Worm (Caenorhabditis elegans) whole organism, L4 larva: Measurements from ENCODE around the gene lgc-20.

ENCODE experiments used
- F37D6.2 ChIP-seq: sonication (generic microtip); optimal IDR thresholded peaks from 2 replicates; lab custom pipeline; 2016; ENCODE audit warnings: mild to moderate bottlenecking, missing genetic modification characterization, missing compliant biosample characterization
- R02D3.7 ChIP-seq: fragments of 150-350 bp; sonication (generic microtip); optimal IDR thresholded peaks from 3 replicates; lab custom pipeline; 2014; ENCODE audit warnings: missing biosample characterization, missing genetic modification characterization
- T20F7.1 ChIP-seq: fragments of 200-800 bp; sonication (Bioruptor generic); optimal IDR thresholded peaks from 2 replicates; lab custom pipeline; 2018; ENCODE audit warnings: mild to moderate bottlenecking, missing genetic modification characterization, missing compliant biosample characterization
- T26A8.4 ChIP-seq: fragments of 200-800 bp; sonication (Bioruptor generic); IDR thresholded peaks from 2 replicates; pipeline ENCODE4 v1.3.6; 2022; ENCODE audit warnings: missing genetic modification characterization, missing compliant biosample characterization
- Y75B8A.6 ChIP-seq: fragments of 200-800 bp; sonication (Bioruptor generic); IDR thresholded peaks from 2 replicates; pipeline ENCODE4 v1.3.6; 2022; ENCODE audit warnings: missing genetic modification reagents, missing genetic modification characterization, missing compliant biosample characterization
- ZK337.2 ChIP-seq: fragments of 200-800 bp; sonication (Bioruptor generic); IDR thresholded peaks from 2 replicates; pipeline ENCODE4 v1.3.6; 2022; ENCODE audit warnings: missing genetic modification reagents, missing genetic modification characterization, missing compliant biosample characterization
- ZK546.5 ChIP-seq, 2 experiments: sonication (generic microtip); optimal IDR thresholded peaks; 2 replicates each; lab custom pipeline; 2017; ENCODE audit warnings: missing biosample characterization in 2 of 2, missing genetic modification characterization in 2 of 2
- aha-1 ChIP-seq: fragments of 150-350 bp; peaks from one replicate; lab custom pipeline; 2014; ENCODE audit warnings: missing biosample characterization, missing genetic modification characterization
- ama-1 ChIP-seq: fragments of 150-350 bp; optimal IDR thresholded peaks from 2 replicates; lab custom pipeline; 2014; ENCODE audit warnings: inconsistent platforms, mixed read lengths
- ces-1 ChIP-seq: fragments of 150-350 bp; sonication (generic microtip); optimal IDR thresholded peaks from 4 replicates; lab custom pipeline; 2014; ENCODE audit warnings: missing biosample characterization, missing genetic modification reagents, missing genetic modification characterization
- ctbp-1 ChIP-seq: fragments of 200-800 bp; sonication (Bioruptor generic); IDR thresholded peaks from 2 replicates; pipeline ENCODE4 v1.3.6; 2022; ENCODE audit warnings: missing genetic modification reagents, missing genetic modification characterization, missing compliant biosample characterization
- daf-12 ChIP-seq: fragments of 150-350 bp; optimal IDR thresholded peaks from 2 replicates; lab custom pipeline; 2014; ENCODE audit warnings: missing biosample characterization, missing genetic modification reagents, missing genetic modification characterization
- dmd-6 ChIP-seq: fragments of 200-800 bp; sonication (Bioruptor generic); IDR thresholded peaks from 2 replicates; pipeline ENCODE4 v1.3.6; 2022; ENCODE audit warnings: missing genetic modification reagents, missing genetic modification characterization, missing compliant biosample characterization
- dpl-1 ChIP-seq: fragments of 150-350 bp; optimal IDR thresholded peaks from 2 replicates; lab custom pipeline; 2014; ENCODE audit warnings: missing biosample characterization, missing genetic modification reagents, missing genetic modification characterization
- egl-27 ChIP-seq: sonication (generic microtip); optimal IDR thresholded peaks from 3 replicates; lab custom pipeline; 2017; ENCODE audit warnings: missing biosample characterization, missing genetic modification reagents, missing genetic modification characterization
- fkh-10 ChIP-seq: fragments of 150-350 bp; optimal IDR thresholded peaks from 2 replicates; lab custom pipeline; 2014; ENCODE audit warnings: missing biosample characterization, missing genetic modification reagents, missing genetic modification characterization
- hif-1 ChIP-seq, 2 experiments: sonication (generic microtip); optimal IDR thresholded peaks; 2 replicates each; lab custom pipeline; 2016 to 2017; ENCODE audit warnings: missing compliant biosample characterization in 2 of 2, missing genetic modification characterization in 2 of 2, missing genetic modification reagents in 2 of 2, missing genotype in 2 of 2, mild to moderate bottlenecking in 1 of 2
- hlh-11 ChIP-seq: fragments of 200-800 bp; sonication (Bioruptor generic); optimal IDR thresholded peaks from 2 replicates; lab custom pipeline; 2018; ENCODE audit warnings: mild to moderate bottlenecking, missing genetic modification characterization, missing compliant biosample characterization
- hlh-30 ChIP-seq: sonication (generic microtip); optimal IDR thresholded peaks from 2 replicates; lab custom pipeline; 2017; ENCODE audit warnings: antibody characterized with exemption, mild to moderate bottlenecking, missing genetic modification characterization, missing compliant biosample characterization; ENCODE audit not compliant: insufficient read depth
- lin-13 ChIP-seq: fragments of 150-350 bp; optimal IDR thresholded peaks from 2 replicates; lab custom pipeline; 2014; ENCODE audit warnings: missing biosample characterization, missing genetic modification reagents, missing genetic modification characterization
- lin-39 ChIP-seq: fragments of 150-350 bp; optimal IDR thresholded peaks from 2 replicates; lab custom pipeline; 2014; ENCODE audit warnings: missing biosample characterization, missing genetic modification reagents, missing genetic modification characterization
- lir-3 ChIP-seq: sonication (generic microtip); optimal IDR thresholded peaks from 2 replicates; lab custom pipeline; 2016; ENCODE audit warnings: mild to moderate bottlenecking, missing genetic modification characterization, missing compliant biosample characterization
- mdt-29 ChIP-seq: fragments of 200-800 bp; sonication (Bioruptor generic); IDR thresholded peaks from 2 replicates; pipeline ENCODE4 v1.3.6; 2022; ENCODE audit warnings: missing genetic modification reagents, missing genetic modification characterization, missing compliant biosample characterization
- mxl-2 ChIP-seq: fragments of 200-800 bp; sonication (Bioruptor generic); conservative IDR thresholded peaks from 2 replicates; pipeline ENCODE4 v1.3.6; 2022; ENCODE audit warnings: missing genetic modification reagents, missing genetic modification characterization, missing compliant biosample characterization
- mxl-3 ChIP-seq: fragments of 200-800 bp; sonication (Bioruptor generic); optimal IDR thresholded peaks from 2 replicates; lab custom pipeline; 2018; ENCODE audit warnings: mild to moderate bottlenecking, missing genetic modification characterization, missing compliant biosample characterization
- nhr-237 ChIP-seq: sonication (generic microtip); optimal IDR thresholded peaks from 2 replicates; lab custom pipeline; 2017; ENCODE audit warnings: missing biosample characterization, missing genetic modification characterization
- nhr-25 ChIP-seq: sonication (generic microtip); optimal IDR thresholded peaks from 2 replicates; lab custom pipeline; 2017; ENCODE audit warnings: missing genetic modification characterization, mild to moderate bottlenecking, missing compliant biosample characterization, antibody characterized with exemption, moderate library complexity, borderline replicate concordance; ENCODE audit not compliant: insufficient read depth
- nhr-28 ChIP-seq: fragments of 150-350 bp; optimal IDR thresholded peaks from 2 replicates; lab custom pipeline; 2014; ENCODE audit warnings: missing biosample characterization, missing genetic modification characterization
- nhr-41 ChIP-seq: fragments of 200-800 bp; sonication (Bioruptor generic); IDR thresholded peaks from 2 replicates; pipeline ENCODE4 v1.3.6; 2022; ENCODE audit warnings: missing genetic modification reagents, missing genetic modification characterization, missing compliant biosample characterization
- nhr-42 ChIP-seq: fragments of 200-800 bp; sonication (Bioruptor generic); IDR thresholded peaks from 2 replicates; pipeline ENCODE4 v1.3.6; 2022; ENCODE audit warnings: missing genetic modification characterization, missing compliant biosample characterization
- nhr-77 ChIP-seq: fragments of 150-350 bp; optimal IDR thresholded peaks from 2 replicates; lab custom pipeline; 2014; ENCODE audit warnings: missing biosample characterization, missing genetic modification characterization
- rbr-2 ChIP-seq: sonication (generic microtip); optimal IDR thresholded peaks from 2 replicates; lab custom pipeline; 2016; ENCODE audit warnings: missing genotype, missing genetic modification characterization, missing compliant biosample characterization
- saeg-2 ChIP-seq: fragments of 200-800 bp; sonication (Bioruptor generic); IDR thresholded peaks from 2 replicates; pipeline ENCODE4 v1.3.6; 2022; ENCODE audit warnings: missing genetic modification reagents, missing genetic modification characterization, missing compliant biosample characterization
- set-16 ChIP-seq: fragments of 200-800 bp; sonication (Bioruptor generic); IDR thresholded peaks from 2 replicates; pipeline ENCODE4 v1.3.6; 2022; ENCODE audit warnings: missing genetic modification reagents, missing genetic modification characterization, missing compliant biosample characterization
- skn-1 ChIP-seq: fragments of 150-350 bp; optimal IDR thresholded peaks from 2 replicates; lab custom pipeline; 2014; ENCODE audit warnings: missing biosample characterization, missing genetic modification characterization
- spr-3 ChIP-seq: fragments of 200-800 bp; sonication (Bioruptor generic); optimal IDR thresholded peaks from 2 replicates; lab custom pipeline; 2018; ENCODE audit warnings: mild to moderate bottlenecking, missing genetic modification characterization, missing compliant biosample characterization
- unc-39 ChIP-seq: sonication (generic microtip); optimal IDR thresholded peaks from 2 replicates; lab custom pipeline; 2017; ENCODE audit warnings: missing biosample characterization, missing genetic modification characterization
- unc-62 ChIP-seq, 3 experiments: fragments of 150-350 bp in 1 of 3; sonication (generic microtip); optimal IDR thresholded peaks in 2 of 3; peaks in 1 of 3; 1 replicate in 1 of 3; 2 replicates in 2 of 3; lab custom pipeline; 2014 to 2017; ENCODE audit warnings: missing biosample characterization in 3 of 3, missing genetic modification characterization in 3 of 3, missing genetic modification reagents in 3 of 3, missing genotype in 1 of 3

Gene lgc-20

ce11 chrII:11333375-11333774 lies 10.0 kb downstream of the lgc-20 start:
- TF ChIP-seq fkh-10 (GFP tag; lab: Kevin White, UChicago) (peak; percentile 90), spr-3 (GFP tag; lab: Kevin White, UChicago) (no peak), nhr-28 (tag; lab: Kevin White, UChicago) (no peak), ces-1 (peak; percentile 17)

DNA sequence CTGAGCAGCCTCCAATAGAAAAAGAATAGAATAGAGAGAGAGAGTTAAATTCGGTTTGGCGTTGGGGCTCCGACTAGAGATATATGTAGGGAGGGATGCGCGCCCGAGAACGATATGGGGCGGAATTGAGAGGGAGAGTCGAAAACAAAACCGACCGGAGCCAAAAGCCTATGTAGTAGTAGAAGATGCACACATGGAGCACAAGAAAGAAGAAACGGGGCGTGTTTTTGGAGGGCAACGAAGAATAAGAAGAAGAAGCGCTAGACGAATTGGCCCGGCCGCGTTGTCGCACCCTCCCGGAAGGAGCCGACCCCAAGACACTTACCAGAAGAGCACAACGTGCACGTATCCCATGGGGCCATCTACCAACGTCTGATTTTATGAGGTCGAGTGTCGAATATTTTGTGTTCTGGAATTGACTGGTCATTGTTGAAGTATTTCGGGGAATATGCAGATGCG lies 14.4 kb downstream of the lgc-20 start, which contains the start of gene tag-180:
TSS of gene tag-180 (minus strand) at position 409 of the 459 bp plus-strand sequence.
- TF ChIP-seq nhr-77, result no peak
- no peak for TF ChIP-seq nhr-41 (GFP tag; lab: Robert Waterston, UW)
- TF ChIP-seq aha-1 (tag; lab: Kevin White, UChicago), result no peak
- TF ChIP-seq nhr-237 (tag; lab: Kevin White, UChicago), result no peak
- no peak for TF ChIP-seq unc-39 (tag; lab: Kevin White, UChicago)
- no peak for TF ChIP-seq hif-1 (tag; optimal IDR thresholded peaks at IDR 0.05; lab: Kevin White, UChicago)
- TF ChIP-seq ces-1, result no peak
- TF ChIP-seq T20F7.1 (GFP tag; lab: Kevin White, UChicago), result no peak
- peak; percentile 16 for TF ChIP-seq rbr-2 (tag; lab: Kevin White, UChicago)
- no peak for TF ChIP-seq lin-39
- no peak for TF ChIP-seq mxl-2 (GFP tag; lab: Robert Waterston, UW)
- no peak for TF ChIP-seq dpl-1
- TF ChIP-seq lir-3, result no peak
- no peak for TF ChIP-seq saeg-2 (GFP tag; lab: Robert Waterston, UW)
- peak; percentile 17; the same call in 1 of the 2 replicates for TF ChIP-seq set-16 (GFP tag; lab: Robert Waterston, UW)
- no peak for TF ChIP-seq ZK546.5 (tag; optimal IDR thresholded peaks at IDR 0.05; lab: Kevin White, UChicago)
- no peak for TF ChIP-seq egl-27 (tag; lab: Kevin White, UChicago)
- TF ChIP-seq nhr-42 (GFP tag; lab: Robert Waterston, UW), result no peak
- TF ChIP-seq ctbp-1, result 0 out of 2 replicates have a peak, but pooled peaks have one; percentile 16
- no peak for TF ChIP-seq spr-3 (GFP tag; lab: Kevin White, UChicago)
- peak in 1 of 2 experiments; percentile 53 for TF ChIP-seq unc-62 (GFP tag; optimal IDR thresholded peaks at IDR 0.05 in 1 of 2; lab: Kevin White, UChicago)
- no peak for TF ChIP-seq unc-62 (tag; optimal IDR thresholded peaks at IDR 0.05; lab: Kevin White, UChicago)
- no peak for TF ChIP-seq dmd-6
- no peak for TF ChIP-seq ama-1 (lab: Kevin White, UChicago)
- no peak for TF ChIP-seq ZK337.2 (GFP tag; lab: Robert Waterston, UW)
- TF ChIP-seq fkh-10 (GFP tag; lab: Kevin White, UChicago), result no peak
- no peak for TF ChIP-seq lin-13 (GFP tag; lab: Kevin White, UChicago)
- TF ChIP-seq hlh-11 (tag; lab: Kevin White, UChicago), result no peak
- TF ChIP-seq hlh-30 (tag; lab: Kevin White, UChicago), result peak; percentile 4
- TF ChIP-seq T26A8.4 (GFP tag; lab: Robert Waterston, UW), result no peak

ce11 chrII:11319591-11319990 lies 23.8 kb downstream of the lgc-20 start, which contains the start of gene nlp-51:
Gene nlp-51, minus strand, starts transcription at chrII:11319691.
- no peak for TF ChIP-seq lin-39
- peak; percentile 56 for TF ChIP-seq aha-1 (tag; lab: Kevin White, UChicago)

ce11 chrII:11316663-11317062 lies 26.7 kb downstream of the lgc-20 start:
- TF ChIP-seq nhr-25 (tag; lab: Kevin White, UChicago), result no peak

ce11 chrII:11314165-11314564 lies 29.2 kb downstream of the lgc-20 start, which contains the start of gene T24F1.4:
Gene T24F1.4, minus strand, starts transcription at chrII:11314265.
- TF ChIP-seq dpl-1, result no peak
- TF ChIP-seq mdt-29 (GFP tag; lab: Robert Waterston, UW), result no peak
- TF ChIP-seq ZK546.5 (tag; optimal IDR thresholded peaks at IDR 0.05; lab: Kevin White, UChicago), result no peak
- no peak for TF ChIP-seq daf-12
- TF ChIP-seq nhr-28 (tag; lab: Kevin White, UChicago), result no peak
- TF ChIP-seq Y75B8A.6 (GFP tag; lab: Robert Waterston, UW), result no peak
- TF ChIP-seq skn-1 (tag; lab: Kevin White, UChicago), result no peak
- TF ChIP-seq mxl-3, result no peak
- no peak for TF ChIP-seq nhr-41 (GFP tag; lab: Robert Waterston, UW)
- no peak for TF ChIP-seq F37D6.2 (tag; lab: Kevin White, UChicago)
- TF ChIP-seq R02D3.7 (tag; lab: Kevin White, UChicago), result no peak
- TF ChIP-seq hlh-11 (tag; lab: Kevin White, UChicago), result no peak
